Fruit fly (Drosophila melanogaster) whole organism, embryonic: ENCODE results near the gene Tnks.
A peak's percentile ranks its signal among the peaks of the same experiment; 100 is the strongest.

Source experiments
- Awh ChIP-seq: fragments of 200-800 bp; sonication (Bioruptor generic); IDR thresholded peaks from 2 replicates; pipeline ENCODE4, ENCODE4 v1.3.6; 2022; ENCODE audit warnings: missing biosample characterization, missing genetic modification characterization
- Bdp1 ChIP-seq: fragments of 200-800 bp; sonication (Bioruptor generic); optimal IDR thresholded peaks from 3 replicates; lab custom pipeline; 2016; ENCODE audit warnings: missing biosample characterization, missing genetic modification characterization
- CG10543 ChIP-seq: fragments of 200-800 bp; sonication (Bioruptor generic); optimal IDR thresholded peaks from 3 replicates; lab custom pipeline; 2017; ENCODE audit warnings: missing biosample characterization, mild to moderate bottlenecking, missing genetic modification characterization, moderate library complexity
- CG11723 ChIP-seq: fragments of 200-800 bp; sonication (Bioruptor generic); optimal IDR thresholded peaks from 2 replicates; lab custom pipeline; 2017; ENCODE audit warnings: missing biosample characterization, mild to moderate bottlenecking, missing genetic modification characterization
- CG12104 ChIP-seq: fragments of 200-800 bp; sonication (Bioruptor generic); optimal IDR thresholded peaks from 3 replicates; lab custom pipeline; 2016; ENCODE audit warnings: missing biosample characterization, missing genetic modification characterization
- CG13424 ChIP-seq: fragments of 200-800 bp; sonication (Bioruptor generic); optimal IDR thresholded peaks from 2 replicates; lab custom pipeline; 2019; ENCODE audit warnings: missing biosample characterization, mild to moderate bottlenecking, missing genetic modification characterization, moderate library complexity
- CG14014 ChIP-seq: fragments of 200-800 bp; sonication (Bioruptor generic); IDR thresholded peaks from 2 replicates; pipeline ENCODE4 v1.3.6; 2022; ENCODE audit warnings: missing biosample characterization, missing genetic modification characterization
- CG18262 ChIP-seq: fragments of 200-800 bp; optimal IDR thresholded peaks from 3 replicates; lab custom pipeline; 2019; ENCODE audit warnings: missing biosample characterization, mild to moderate bottlenecking, missing genetic modification characterization, moderate library complexity
- CG2199 ChIP-seq: fragments of 200-800 bp; sonication (Bioruptor generic); IDR thresholded peaks from 3 replicates; pipeline ENCODE4 v1.3.6; 2022; ENCODE audit warnings: missing biosample characterization, missing genetic modification characterization
- CG2889 ChIP-seq: fragments of 200-800 bp; sonication (Bioruptor generic); IDR thresholded peaks from 3 replicates; pipeline ENCODE4 v1.3.6; 2022; ENCODE audit warnings: missing biosample characterization, missing genetic modification characterization
- CG30403 ChIP-seq: fragments of 200-800 bp; sonication (Bioruptor generic); optimal IDR thresholded peaks from 3 replicates; lab custom pipeline; 2016; ENCODE audit warnings: missing biosample characterization, missing genetic modification characterization
- CG31365 ChIP-seq: fragments of 200-800 bp; sonication (Bioruptor generic); optimal IDR thresholded peaks from 2 replicates; lab custom pipeline; 2018; ENCODE audit warnings: missing biosample characterization, mild to moderate bottlenecking, missing genetic modification characterization
- CG3163 ChIP-seq: fragments of 200-800 bp; sonication (Bioruptor generic); optimal IDR thresholded peaks from 3 replicates; lab custom pipeline; 2016; ENCODE audit warnings: missing biosample characterization, missing genetic modification characterization
- CG32772 ChIP-seq: fragments of 200-800 bp; sonication (Bioruptor generic); IDR thresholded peaks from 2 replicates; pipeline ENCODE4 v1.3.6; 2022; ENCODE audit warnings: missing biosample characterization, missing genetic modification characterization
- CG5245 ChIP-seq: fragments of 200-800 bp; sonication (Bioruptor generic); optimal IDR thresholded peaks from 3 replicates; lab custom pipeline; 2016; ENCODE audit warnings: missing biosample characterization, missing genetic modification characterization
- CG6654 ChIP-seq: fragments of 200-800 bp; sonication (Bioruptor generic); optimal IDR thresholded peaks from 2 replicates; lab custom pipeline; 2017; ENCODE audit warnings: missing biosample characterization, mild to moderate bottlenecking, missing genetic modification characterization
- CG7745 ChIP-seq: fragments of 200-800 bp; sonication (Bioruptor generic); optimal IDR thresholded peaks from 2 replicates; lab custom pipeline; 2018; ENCODE audit warnings: missing biosample characterization, mild to moderate bottlenecking, missing genetic modification characterization, moderate library complexity
- CG7928 ChIP-seq: fragments of 200-800 bp; sonication (Bioruptor generic); optimal IDR thresholded peaks from 2 replicates; lab custom pipeline; 2017; ENCODE audit warnings: missing biosample characterization, mild to moderate bottlenecking, missing genetic modification characterization
- CG7963 ChIP-seq: fragments of 200-800 bp; sonication (Bioruptor generic); IDR thresholded peaks from 3 replicates; pipeline ENCODE4 v1.3.6; 2022; ENCODE audit warnings: missing biosample characterization, missing genetic modification characterization; ENCODE audit not compliant: partially characterized antibody
- CG8765 ChIP-seq: fragments of 200-800 bp; sonication (Bioruptor generic); IDR thresholded peaks from 2 replicates; pipeline ENCODE4 v1.3.6; 2022; ENCODE audit warnings: missing biosample characterization, missing genetic modification characterization
- CG8924 ChIP-seq: fragments of 200-800 bp; optimal IDR thresholded peaks from 3 replicates; lab custom pipeline; 2019; ENCODE audit warnings: missing biosample characterization, mild to moderate bottlenecking, missing genetic modification characterization, moderate library complexity
- CG8944 ChIP-seq: fragments of 200-800 bp; sonication (Bioruptor generic); optimal IDR thresholded peaks from 3 replicates; lab custom pipeline; 2016; ENCODE audit warnings: missing biosample characterization, missing genetic modification characterization
- CG9797 ChIP-seq: fragments of 200-800 bp; sonication (Bioruptor generic); optimal IDR thresholded peaks from 3 replicates; lab custom pipeline; 2018; ENCODE audit warnings: missing biosample characterization, mild to moderate bottlenecking, missing genetic modification characterization
- Dp ChIP-seq: fragments of 200-800 bp; sonication (Bioruptor generic); optimal IDR thresholded peaks from 2 replicates; lab custom pipeline; 2018; ENCODE audit warnings: missing biosample characterization, mild to moderate bottlenecking, missing genetic modification characterization, moderate library complexity
- Ets65A ChIP-seq: fragments of 200-800 bp; sonication (Bioruptor generic); peaks from one replicate; lab custom pipeline; 2016; ENCODE audit warnings: missing biosample characterization, missing genetic modification characterization
- Lhr ChIP-seq: fragments of 200-800 bp; sonication (Bioruptor generic); optimal IDR thresholded peaks from 3 replicates; lab custom pipeline; 2017; ENCODE audit warnings: mild to moderate bottlenecking, missing biosample characterization, missing genetic modification reagents, missing genetic modification characterization
- Meics ChIP-seq: fragments of 200-800 bp; sonication (Bioruptor generic); optimal IDR thresholded peaks from 2 replicates; lab custom pipeline; 2017; ENCODE audit warnings: missing biosample characterization, mild to moderate bottlenecking, missing genetic modification characterization
- Sox102F ChIP-seq: fragments of 200-800 bp; sonication (Bioruptor generic); optimal IDR thresholded peaks from 2 replicates; lab custom pipeline; 2018; ENCODE audit warnings: missing biosample characterization, mild to moderate bottlenecking, missing genetic modification characterization, moderate library complexity
- Spps ChIP-seq: fragments of 200-800 bp; sonication (Bioruptor generic); optimal IDR thresholded peaks from 2 replicates; lab custom pipeline; 2018; ENCODE audit warnings: missing biosample characterization, mild to moderate bottlenecking, missing genetic modification characterization
- Taf1 ChIP-seq: fragments of 200-800 bp; sonication (Bioruptor generic); IDR thresholded peaks from 2 replicates; pipeline ENCODE4 v1.3.6; 2022; ENCODE audit warnings: missing biosample characterization, missing genetic modification characterization
- YL-1 ChIP-seq: fragments of 200-800 bp; sonication (Bioruptor generic); optimal IDR thresholded peaks from 3 replicates; lab custom pipeline; 2017; ENCODE audit warnings: missing biosample characterization, mild to moderate bottlenecking, missing genetic modification characterization
- ash1 ChIP-seq: fragments of 200-800 bp; sonication (Bioruptor generic); optimal IDR thresholded peaks from 2 replicates; lab custom pipeline; 2018; ENCODE audit warnings: missing biosample characterization, mild to moderate bottlenecking, missing genetic modification characterization
- cato ChIP-seq: fragments of 200-800 bp; sonication (Bioruptor generic); optimal IDR thresholded peaks from 2 replicates; lab custom pipeline; 2016; ENCODE audit warnings: missing biosample characterization, missing genetic modification characterization, borderline replicate concordance
- dysf ChIP-seq: fragments of 200-800 bp; sonication (Bioruptor generic); IDR thresholded peaks from 3 replicates; pipeline ENCODE4 v1.3.6; 2022; ENCODE audit warnings: missing biosample characterization, missing genetic modification characterization
- eve ChIP-seq, 2 experiments: fragments of >200 bp; optimal IDR thresholded peaks; 2 replicates each; lab custom pipeline; 2017; ENCODE audit warnings: missing biosample characterization in 2 of 2, missing genetic modification characterization in 2 of 2
- ftz-f1 ChIP-seq: fragments of 200-800 bp; sonication (Bioruptor generic); optimal IDR thresholded peaks from 2 replicates; lab custom pipeline; 2016; ENCODE audit warnings: missing biosample characterization, missing genetic modification characterization
- hb ChIP-seq: fragments of 200-800 bp; sonication (Bioruptor generic); IDR thresholded peaks from 3 replicates; pipeline ENCODE4 v1.3.6; 2022; ENCODE audit warnings: missing biosample characterization, missing genetic modification characterization; ENCODE audit not compliant: partially characterized antibody
- insv ChIP-seq, 2 experiments: fragments of 200-800 bp; sonication (Bioruptor generic); optimal IDR thresholded peaks; 3 replicates each; lab custom pipeline; 2016 to 2018; ENCODE audit warnings: missing biosample characterization in 2 of 2, missing genetic modification characterization in 2 of 2
- lab ChIP-seq: fragments of 200-800 bp; sonication (Bioruptor generic); optimal IDR thresholded peaks from 3 replicates; lab custom pipeline; 2017; ENCODE audit warnings: missing biosample characterization, missing genetic modification characterization, mild to moderate bottlenecking, moderate library complexity, missing genetic modification reagents
- otp ChIP-seq: fragments of 200-800 bp; sonication (Bioruptor generic); IDR thresholded peaks from 3 replicates; pipeline ENCODE4, ENCODE4 v1.3.6; 2022; ENCODE audit warnings: missing biosample characterization, missing genetic modification characterization
- rib ChIP-seq: fragments of 200-800 bp; sonication (Bioruptor generic); IDR thresholded peaks from 2 replicates; pipeline ENCODE4 v1.3.6; 2022; ENCODE audit warnings: missing biosample characterization, missing genetic modification characterization
- sc ChIP-seq, 3 experiments: fragments of >200 bp in 2 of 3; fragments of 200-800 bp in 1 of 3; sonication (Bioruptor generic) in 1 of 3; optimal IDR thresholded peaks; 2 replicates in 2 of 3; 3 replicates in 1 of 3; lab custom pipeline; 2017; ENCODE audit warnings: mild to moderate bottlenecking in 1 of 3, missing biosample characterization in 1 of 3, missing genetic modification characterization in 1 of 3, missing genetic modification reagents in 1 of 3
- scrt ChIP-seq: fragments of 200-800 bp; sonication (Bioruptor generic); optimal IDR thresholded peaks from 2 replicates; lab custom pipeline; 2018; ENCODE audit warnings: missing biosample characterization, mild to moderate bottlenecking, missing genetic modification characterization, moderate library complexity
- shn ChIP-seq: fragments of 200-800 bp; sonication (Bioruptor generic); optimal IDR thresholded peaks from 3 replicates; lab custom pipeline; 2016; ENCODE audit warnings: missing biosample characterization, missing genetic modification characterization
- ssp ChIP-seq: fragments of 200-800 bp; sonication (Bioruptor generic); IDR thresholded peaks from 2 replicates; pipeline ENCODE4 v1.3.6; 2022; ENCODE audit warnings: missing biosample characterization, missing genetic modification characterization
- stc ChIP-seq: fragments of 200-800 bp; sonication (Bioruptor generic); IDR thresholded peaks from 2 replicates; pipeline ENCODE4 v1.3.6; 2022; ENCODE audit warnings: missing biosample characterization, missing genetic modification characterization
- tgo ChIP-seq: fragments of 200-800 bp; sonication (Bioruptor generic); IDR thresholded peaks from 3 replicates; pipeline ENCODE4 v1.3.6; 2022; ENCODE audit warnings: missing biosample characterization, missing genetic modification characterization
- yki ChIP-seq: fragments of >200 bp; optimal IDR thresholded peaks from 3 replicates; lab custom pipeline; 2018
- zf30C ChIP-seq: fragments of 200-800 bp; sonication (Bioruptor generic); optimal IDR thresholded peaks from 3 replicates; lab custom pipeline; 2018; ENCODE audit warnings: missing biosample characterization, mild to moderate bottlenecking, missing genetic modification characterization

The Tnks gene

DNA sequence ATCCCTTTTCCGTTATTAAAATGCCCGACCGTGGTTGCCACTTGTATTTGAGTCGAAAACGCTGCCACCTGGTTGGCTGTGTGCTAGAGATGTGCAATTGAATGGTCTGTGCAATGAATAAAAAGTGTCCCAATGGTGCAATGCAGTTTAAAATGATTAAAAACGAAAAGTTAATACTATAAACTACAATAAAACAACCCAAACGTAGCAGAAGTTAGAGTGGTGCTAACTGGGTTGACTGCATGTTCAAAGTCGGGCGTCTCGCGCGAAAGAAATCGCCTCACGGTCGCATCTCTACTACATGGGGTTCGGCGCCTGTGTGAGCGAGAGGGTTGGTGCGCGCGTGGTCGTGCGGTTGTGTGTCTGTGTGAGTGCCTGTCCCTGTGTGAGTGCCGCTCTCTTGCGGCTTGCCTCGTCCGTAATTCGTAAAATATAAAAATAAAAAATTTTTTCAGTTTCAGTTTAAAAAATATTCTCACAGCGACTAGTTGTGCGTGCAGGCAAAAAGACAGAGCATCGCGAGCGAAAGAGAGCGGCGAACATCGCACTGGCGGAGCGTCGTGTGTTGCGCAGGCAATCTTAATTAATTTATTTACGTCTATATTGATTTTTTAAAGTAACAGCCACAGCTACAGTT lies 14.1 kb downstream of the Tnks start (continued):
- peak; percentile 76 for TF ChIP-seq CG9797 (GFP tag; lab: Kevin White, UChicago)
- peak in 1 of 2 experiments; percentile 85 for TF ChIP-seq eve (GFP tag; optimal IDR thresholded peaks at IDR 0.05; lab: Kevin White, UChicago)
- peak; percentile 28 for TF ChIP-seq CG6654
- TF ChIP-seq cato (GFP tag; lab: Kevin White, UChicago): peak; percentile 91
- TF ChIP-seq Lhr (GFP tag; lab: Kevin White, UChicago): peak; percentile 93
- peak; percentile 63; the same call in 2 of the 3 replicates for TF ChIP-seq CG7963 (GFP tag; lab: Robert Waterston, UW)
- TF ChIP-seq scrt (GFP tag; lab: Kevin White, UChicago): peak; percentile 80
- peak; percentile 83 for TF ChIP-seq CG8765 (GFP tag; lab: Robert Waterston, UW)
- TF ChIP-seq ssp (GFP tag; lab: Robert Waterston, UW): peak; percentile 84
- TF ChIP-seq CG30403 (GFP tag; lab: Kevin White, UChicago): peak; percentile 97
- TF ChIP-seq Awh: peak; percentile 63; the same call in 1 of the 2 replicates
- TF ChIP-seq CG32772: peak; percentile 88
- peak; percentile 96 for TF ChIP-seq CG10543 (GFP tag; lab: Kevin White, UChicago)
- peak; percentile 86 for TF ChIP-seq Sox102F (GFP tag; lab: Kevin White, UChicago)
- peak; percentile 81 for TF ChIP-seq CG5245 (GFP tag; lab: Kevin White, UChicago)
- TF ChIP-seq CG2889: peak; percentile 86
- peak; percentile 61 for TF ChIP-seq CG31365 (tag; lab: Kevin White, UChicago)
- TF ChIP-seq rib (GFP tag; lab: Robert Waterston, UW): peak; percentile 70
- peak; percentile 89 for TF ChIP-seq tgo (GFP tag; lab: Robert Waterston, UW)
- peak; percentile 86 for TF ChIP-seq CG3163
- TF ChIP-seq hb (GFP tag; lab: Robert Waterston, UW): peak; percentile 86
- TF ChIP-seq insv (GFP tag; optimal IDR thresholded peaks at IDR 0.05; lab: Kevin White, UChicago): peak in 1 of 2 experiments; percentile 73
- TF ChIP-seq CG2199 (GFP tag; lab: Robert Waterston, UW): no peak
- peak; percentile 98 for TF ChIP-seq shn (GFP tag; lab: Kevin White, UChicago)
- TF ChIP-seq CG13424: peak; percentile 94
- peak; percentile 81 for TF ChIP-seq ftz-f1 (GFP tag; lab: Kevin White, UChicago)
- peak; percentile 51 for TF ChIP-seq YL-1 (GFP tag; lab: Kevin White, UChicago)
- TF ChIP-seq dysf (GFP tag; lab: Robert Waterston, UW): peak; percentile 94
- peak; percentile 86 for TF ChIP-seq CG18262
- TF ChIP-seq stc (GFP tag; lab: Robert Waterston, UW): peak; percentile 76
- TF ChIP-seq otp (GFP tag; lab: Robert Waterston, UW): peak; percentile 89
- TF ChIP-seq Spps: peak; percentile 65
- TF ChIP-seq zf30C (GFP tag; lab: Kevin White, UChicago): no peak
- TF ChIP-seq Meics (GFP tag; lab: Kevin White, UChicago): peak; percentile 92
- TF ChIP-seq Ets65A: peak; percentile 100
- TF ChIP-seq ash1: peak; percentile 63
- peak; percentile 96 for TF ChIP-seq CG8944 (GFP tag; lab: Kevin White, UChicago)
- TF ChIP-seq Dp (GFP tag; lab: Kevin White, UChicago): peak; percentile 92
- peak; percentile 81 for TF ChIP-seq Bdp1 (GFP tag; lab: Kevin White, UChicago)
- peak; percentile 75; the same call in 1 of the 2 replicates for TF ChIP-seq Taf1 (GFP tag; lab: Robert Waterston, UW)
- peak; percentile 95 for TF ChIP-seq lab
- TF ChIP-seq CG11723 (GFP tag; lab: Kevin White, UChicago): peak; percentile 90
- peak; percentile 90 for TF ChIP-seq CG8924 (tag; lab: Kevin White, UChicago)
- no peak for TF ChIP-seq sc (optimal IDR thresholded peaks at IDR 0.05; lab: Kevin White, UChicago)
- TF ChIP-seq sc (GFP tag; optimal IDR thresholded peaks at IDR 0.05; lab: Kevin White, UChicago): peak; percentile 57
- peak; percentile 88 for TF ChIP-seq CG12104 (GFP tag; lab: Kevin White, UChicago)
- peak; percentile 68 for TF ChIP-seq CG7928 (GFP tag; lab: Kevin White, UChicago)
- TF ChIP-seq yki (lab: Kevin White, UChicago): no peak
- TF ChIP-seq CG7745: peak; percentile 65
- peak; percentile 91 for TF ChIP-seq CG14014
